Worm (Caenorhabditis elegans) whole organism, L1 larva: ENCODE data around the gene F46C8.8.

Experiments used
- C04F5.9 ChIP-seq: sonication (generic microtip); optimal IDR thresholded peaks from 2 replicates; lab custom pipeline; 2016; ENCODE audit warnings: missing genetic modification characterization, missing compliant biosample characterization
- C34B4.2 ChIP-seq: sonication (generic microtip); optimal IDR thresholded peaks from 2 replicates; lab custom pipeline; 2017; ENCODE audit warnings: mild to moderate bottlenecking, missing genetic modification characterization, missing compliant biosample characterization
- F16B12.6 ChIP-seq: fragments of 150-350 bp; optimal IDR thresholded peaks from 2 replicates; lab custom pipeline; 2014; ENCODE audit warnings: missing biosample characterization, missing genetic modification characterization
- aha-1 ChIP-seq: fragments of 150-350 bp; optimal IDR thresholded peaks from 2 replicates; lab custom pipeline; 2014; ENCODE audit warnings: missing biosample characterization, missing genetic modification characterization
- aly-2 ChIP-seq: fragments of 150-350 bp; optimal IDR thresholded peaks from 2 replicates; lab custom pipeline; 2014; ENCODE audit warnings: missing biosample characterization, missing genetic modification characterization
- blmp-1 ChIP-seq: fragments of 150-350 bp; optimal IDR thresholded peaks from 2 replicates; lab custom pipeline; 2014; ENCODE audit warnings: missing biosample characterization, missing genetic modification characterization
- ceh-82 ChIP-seq, 3 experiments: fragments of 150-350 bp in 1 of 3; sonication (generic microtip) in 2 of 3; optimal IDR thresholded peaks; 2 replicates each; lab custom pipeline; 2014 to 2017; ENCODE audit warnings: missing biosample characterization in 3 of 3, missing genetic modification characterization in 3 of 3
- ceh-88 ChIP-seq: fragments of 200-800 bp; sonication (Bioruptor generic); IDR thresholded peaks from 2 replicates; pipeline ENCODE4 v1.3.6; 2022; ENCODE audit warnings: missing genetic modification characterization, missing compliant biosample characterization
- ceh-90 ChIP-seq: sonication (generic microtip); optimal IDR thresholded peaks from 2 replicates; lab custom pipeline; 2016; ENCODE audit warnings: missing genetic modification characterization, missing compliant biosample characterization
- ces-1 ChIP-seq: fragments of 150-350 bp; optimal IDR thresholded peaks from 2 replicates; lab custom pipeline; 2014; ENCODE audit warnings: missing biosample characterization, missing genetic modification reagents, missing genetic modification characterization
- dsc-1 ChIP-seq: sonication (generic microtip); optimal IDR thresholded peaks from 2 replicates; lab custom pipeline; 2016; ENCODE audit warnings: mild to moderate bottlenecking, missing genetic modification characterization, missing compliant biosample characterization
- efl-1 ChIP-seq, 4 experiments: fragments of 150-350 bp; optimal IDR thresholded peaks in 3 of 4; peaks in 1 of 4; 1 replicate in 1 of 4; 2 replicates in 3 of 4; lab custom pipeline; 2014; ENCODE audit warnings: missing biosample characterization in 2 of 4, missing genetic modification characterization in 2 of 4, missing genetic modification reagents in 2 of 4
- efl-3 ChIP-seq: fragments of 200-800 bp; sonication (Bioruptor generic); optimal IDR thresholded peaks from 2 replicates; lab custom pipeline; 2018; ENCODE audit warnings: mild to moderate bottlenecking, missing genetic modification characterization, missing compliant biosample characterization
- egl-13 ChIP-seq: sonication (generic microtip); optimal IDR thresholded peaks from 2 replicates; lab custom pipeline; 2016; ENCODE audit warnings: missing genotype, missing genetic modification reagents, missing genetic modification characterization, missing compliant biosample characterization
- elt-2 ChIP-seq: sonication (generic microtip); optimal IDR thresholded peaks from 2 replicates; lab custom pipeline; 2016; ENCODE audit warnings: missing genetic modification characterization, mild to moderate bottlenecking, inconsistent platforms, missing compliant biosample characterization, missing genetic modification reagents
- elt-3 ChIP-seq, 6 experiments: fragments of 150-350 bp in 1 of 6; sonication (generic microtip); optimal IDR thresholded peaks; 2 replicates each; lab custom pipeline; 2017 to 2018; ENCODE audit warnings: missing biosample characterization in 6 of 6, missing genetic modification characterization in 6 of 6, inconsistent platforms in 1 of 6
- fkh-10 ChIP-seq: sonication (generic microtip); optimal IDR thresholded peaks from 2 replicates; lab custom pipeline; 2017; ENCODE audit warnings: missing biosample characterization, missing genetic modification reagents, missing genetic modification characterization
- fkh-8 ChIP-seq: sonication (generic microtip); optimal IDR thresholded peaks from 2 replicates; lab custom pipeline; 2016; ENCODE audit warnings: mild to moderate bottlenecking, missing genetic modification characterization, missing compliant biosample characterization
- fos-1 ChIP-seq: fragments of 150-350 bp; optimal IDR thresholded peaks from 2 replicates; lab custom pipeline; 2014; ENCODE audit warnings: missing biosample characterization, missing genetic modification characterization
- grh-1 ChIP-seq: fragments of 200-800 bp; sonication (Bioruptor generic); IDR thresholded peaks from 2 replicates; pipeline ENCODE4 v1.3.6; 2022; ENCODE audit warnings: missing genetic modification reagents, missing genetic modification characterization, missing compliant biosample characterization
- hlh-4 ChIP-seq: sonication (generic microtip); optimal IDR thresholded peaks from 2 replicates; lab custom pipeline; 2016; ENCODE audit warnings: mild to moderate bottlenecking, missing genetic modification characterization, missing compliant biosample characterization
- hpl-2 ChIP-seq: fragments of 150-350 bp; optimal IDR thresholded peaks from 2 replicates; lab custom pipeline; 2014; ENCODE audit warnings: missing biosample characterization, missing genetic modification reagents, missing genetic modification characterization
- irx-1 ChIP-seq: sonication (generic microtip); optimal IDR thresholded peaks from 2 replicates; lab custom pipeline; 2016; ENCODE audit warnings: missing genetic modification characterization, missing compliant biosample characterization
- isw-1 ChIP-seq: fragments of 200-800 bp; sonication (Bioruptor generic); IDR thresholded peaks from 2 replicates; pipeline ENCODE4 v1.3.6; 2022; ENCODE audit warnings: missing genetic modification characterization, missing compliant biosample characterization
- lin-14 ChIP-seq: fragments of 200-800 bp; sonication (Bioruptor generic); optimal IDR thresholded peaks from 2 replicates; lab custom pipeline; 2018; ENCODE audit warnings: mild to moderate bottlenecking, missing genetic modification characterization, moderate library complexity, missing compliant biosample characterization
- lin-15B ChIP-seq: fragments of 150-350 bp; sonication (generic microtip); optimal IDR thresholded peaks from 3 replicates; lab custom pipeline; 2014; ENCODE audit warnings: missing biosample characterization, missing genetic modification characterization
- lin-35 ChIP-seq, 2 experiments: fragments of 150-350 bp; optimal IDR thresholded peaks; 2 replicates each; lab custom pipeline; 2014; ENCODE audit warnings: missing biosample characterization in 2 of 2, missing genetic modification characterization in 2 of 2, missing genetic modification reagents in 2 of 2
- lir-3 ChIP-seq: sonication (generic microtip); optimal IDR thresholded peaks from 2 replicates; lab custom pipeline; 2016; ENCODE audit warnings: mild to moderate bottlenecking, missing genetic modification characterization, moderate library complexity, missing compliant biosample characterization; ENCODE audit not compliant: poor library complexity
- lsy-2 ChIP-seq, 2 experiments: fragments of 150-350 bp; optimal IDR thresholded peaks; 2 replicates each; lab custom pipeline; 2014; ENCODE audit warnings: missing biosample characterization in 2 of 2, missing genetic modification characterization in 2 of 2
- mdl-1 ChIP-seq, 2 experiments: fragments of 150-350 bp; optimal IDR thresholded peaks; 2 replicates each; lab custom pipeline; 2014 to 2017; ENCODE audit warnings: missing biosample characterization in 2 of 2, missing genetic modification characterization in 2 of 2, inconsistent platforms in 1 of 2
- mep-1 ChIP-seq: fragments of 150-350 bp; optimal IDR thresholded peaks from 2 replicates; lab custom pipeline; 2014; ENCODE audit warnings: missing biosample characterization, missing genetic modification characterization
- nhr-19 ChIP-seq: fragments of 200-800 bp; sonication (Bioruptor generic); conservative IDR thresholded peaks from 2 replicates; pipeline ENCODE4 v1.3.6; 2022; ENCODE audit warnings: missing genetic modification characterization, missing compliant biosample characterization
- nhr-20 ChIP-seq: sonication (generic microtip); optimal IDR thresholded peaks from 2 replicates; lab custom pipeline; 2016; ENCODE audit warnings: mild to moderate bottlenecking, missing genetic modification characterization, missing compliant biosample characterization
- nhr-237 ChIP-seq: fragments of 150-350 bp; optimal IDR thresholded peaks from 2 replicates; lab custom pipeline; 2014; ENCODE audit warnings: missing biosample characterization, missing genetic modification characterization
- nhr-71 ChIP-seq: sonication (generic microtip); optimal IDR thresholded peaks from 2 replicates; lab custom pipeline; 2016; ENCODE audit warnings: mild to moderate bottlenecking, missing genetic modification characterization, moderate library complexity, missing compliant biosample characterization
- nhr-76 ChIP-seq: sonication (generic microtip); optimal IDR thresholded peaks from 2 replicates; lab custom pipeline; 2017; ENCODE audit warnings: missing biosample characterization, missing genetic modification characterization
- nhr-77 ChIP-seq: fragments of 150-350 bp; optimal IDR thresholded peaks from 2 replicates; lab custom pipeline; 2014; ENCODE audit warnings: missing biosample characterization, missing genetic modification characterization
- nhr-84 ChIP-seq: sonication (generic microtip); optimal IDR thresholded peaks from 2 replicates; lab custom pipeline; 2017; ENCODE audit warnings: missing biosample characterization, missing genetic modification characterization
- nhr-85 ChIP-seq: sonication (generic microtip); peaks from one replicate; lab custom pipeline; 2016; ENCODE audit warnings: missing genetic modification characterization, inconsistent platforms, missing compliant biosample characterization
- nhr-90 ChIP-seq: sonication (generic microtip); optimal IDR thresholded peaks from 2 replicates; lab custom pipeline; 2016; ENCODE audit warnings: mild to moderate bottlenecking, missing genetic modification characterization, missing compliant biosample characterization; ENCODE audit not compliant: poor library complexity
- pax-3 ChIP-seq: fragments of 200-800 bp; sonication (Bioruptor generic); optimal IDR thresholded peaks from 2 replicates; lab custom pipeline; 2018; ENCODE audit warnings: mild to moderate bottlenecking, missing genetic modification characterization, moderate library complexity, missing compliant biosample characterization
- skn-1 ChIP-seq: fragments of 150-350 bp; optimal IDR thresholded peaks from 2 replicates; lab custom pipeline; 2014; ENCODE audit warnings: missing biosample characterization, missing genetic modification characterization
- snpc-4 ChIP-seq: fragments of 150-350 bp; optimal IDR thresholded peaks from 2 replicates; lab custom pipeline; 2014; ENCODE audit warnings: missing biosample characterization, missing genetic modification characterization
- snu-23 ChIP-seq: sonication (generic microtip); optimal IDR thresholded peaks from 2 replicates; lab custom pipeline; 2016; ENCODE audit warnings: missing genetic modification characterization, missing compliant biosample characterization
- sox-4 ChIP-seq: sonication (generic microtip); optimal IDR thresholded peaks from 2 replicates; lab custom pipeline; 2016; ENCODE audit warnings: missing genetic modification characterization, missing compliant biosample characterization
- swsn-7 ChIP-seq: sonication (generic microtip); optimal IDR thresholded peaks from 2 replicates; lab custom pipeline; 2016; ENCODE audit warnings: missing genetic modification characterization, missing compliant biosample characterization
- tbx-2 ChIP-seq: sonication (generic microtip); optimal IDR thresholded peaks from 2 replicates; lab custom pipeline; 2016; ENCODE audit warnings: missing genetic modification characterization, missing compliant biosample characterization
- tlp-1 ChIP-seq: fragments of 150-350 bp; optimal IDR thresholded peaks from 2 replicates; lab custom pipeline; 2014; ENCODE audit warnings: missing biosample characterization, missing genetic modification characterization
- unc-62 ChIP-seq: fragments of 150-350 bp; optimal IDR thresholded peaks from 2 replicates; lab custom pipeline; 2014; ENCODE audit warnings: missing biosample characterization, missing genetic modification reagents, missing genetic modification characterization
- unc-86 ChIP-seq: sonication (generic microtip); optimal IDR thresholded peaks from 2 replicates; lab custom pipeline; 2016; ENCODE audit warnings: missing genetic modification characterization, missing compliant biosample characterization
- vab-15 ChIP-seq: sonication (generic microtip); optimal IDR thresholded peaks from 2 replicates; lab custom pipeline; 2017; ENCODE audit warnings: missing genotype, mild to moderate bottlenecking, missing genetic modification characterization, missing compliant biosample characterization
- xbp-1 ChIP-seq: sonication (generic microtip); optimal IDR thresholded peaks from 2 replicates; lab custom pipeline; 2016; ENCODE audit warnings: missing genetic modification characterization, missing compliant biosample characterization
- zip-4 ChIP-seq: fragments of 200-800 bp; sonication (Bioruptor generic); optimal IDR thresholded peaks from 2 replicates; lab custom pipeline; 2018; ENCODE audit warnings: mild to moderate bottlenecking, missing genetic modification characterization, moderate library complexity, missing compliant biosample characterization
- ztf-4 ChIP-seq: fragments of 150-350 bp; optimal IDR thresholded peaks from 2 replicates; lab custom pipeline; 2014; ENCODE audit warnings: missing biosample characterization, missing genetic modification characterization

The F46C8.8 gene

DNA sequence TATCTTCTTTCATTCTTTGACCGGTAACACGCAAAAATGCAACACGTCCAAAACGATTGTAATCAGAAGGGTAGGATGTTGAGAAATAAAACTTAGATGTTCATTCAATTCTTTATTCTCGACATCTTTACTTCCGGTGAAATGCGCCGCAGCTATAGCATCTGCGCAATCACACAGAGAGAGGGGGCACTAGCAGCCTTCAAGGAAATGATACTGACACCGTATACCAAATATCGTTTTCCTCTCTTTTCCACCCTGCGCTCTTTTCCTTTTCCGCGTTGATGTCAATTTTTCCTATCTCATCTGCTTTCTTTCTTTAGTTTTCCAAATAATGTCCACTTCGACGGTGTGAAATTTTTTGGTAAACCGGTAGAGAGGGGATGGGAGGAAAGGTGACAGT lies 36.5 kb upstream of the F46C8.8 start:
- 0 out of 2 replicates have a peak, but pooled peaks have one; percentile 4 for TF ChIP-seq nhr-19 (GFP tag; lab: Robert Waterston, UW)
- no peak for TF ChIP-seq skn-1
- TF ChIP-seq nhr-237 (tag; lab: Kevin White, UChicago) = no peak
- no peak for TF ChIP-seq tlp-1
- TF ChIP-seq fkh-8 (tag; lab: Kevin White, UChicago) = no peak
- TF ChIP-seq fkh-10 (GFP tag; lab: Kevin White, UChicago) = no peak
- no peak for TF ChIP-seq C04F5.9 (tag; lab: Kevin White, UChicago)
- peak; percentile 55 for TF ChIP-seq nhr-71 (tag; lab: Kevin White, UChicago)
- no peak for TF ChIP-seq nhr-77 (tag; lab: Kevin White, UChicago)
- no peak for TF ChIP-seq ces-1 (GFP tag; lab: Kevin White, UChicago)
- TF ChIP-seq lir-3 (tag; lab: Kevin White, UChicago) = no peak
- no peak for TF ChIP-seq efl-1 (optimal IDR thresholded peaks at IDR 0.05; lab: Kevin White, UChicago)
- TF ChIP-seq efl-1 (GFP tag; optimal IDR thresholded peaks at IDR 0.05 in 1 of 2; lab: Kevin White, UChicago) = no peak
- TF ChIP-seq nhr-76 = no peak
- TF ChIP-seq irx-1 (tag; lab: Kevin White, UChicago) = no peak
- TF ChIP-seq sox-4 = no peak
- TF ChIP-seq mep-1 (tag; lab: Kevin White, UChicago) = peak; percentile 4
- no peak for TF ChIP-seq isw-1 (GFP tag; lab: Robert Waterston, UW)
- TF ChIP-seq aha-1 (tag; lab: Kevin White, UChicago) = no peak
- no peak for TF ChIP-seq xbp-1
- TF ChIP-seq lin-15B (tag; lab: Kevin White, UChicago) = no peak
- no peak for TF ChIP-seq vab-15
- TF ChIP-seq lin-14 (GFP tag; lab: Kevin White, UChicago) = peak; percentile 78
- TF ChIP-seq ceh-82 (tag; optimal IDR thresholded peaks at IDR 0.05; lab: Kevin White, UChicago) = no peak
- TF ChIP-seq lin-35 (GFP tag; optimal IDR thresholded peaks at IDR 0.05; lab: Kevin White, UChicago) = no peak
- TF ChIP-seq nhr-90 (tag; lab: Kevin White, UChicago) = peak; percentile 27
- TF ChIP-seq dsc-1 = no peak
- no peak for TF ChIP-seq elt-2 (tag; lab: Kevin White, UChicago)
- TF ChIP-seq snpc-4 = no peak
- TF ChIP-seq elt-3 (tag; optimal IDR thresholded peaks at IDR 0.05; lab: Kevin White, UChicago) = peak in 5 of 6 experiments; percentile 13 to 57 (median 50)
- no peak for TF ChIP-seq swsn-7 (tag; lab: Kevin White, UChicago)
- TF ChIP-seq ceh-90 (tag; lab: Kevin White, UChicago) = no peak
- TF ChIP-seq hpl-2 = no peak
- TF ChIP-seq lsy-2 (tag; optimal IDR thresholded peaks at IDR 0.05; lab: Kevin White, UChicago) = peak in 1 of 2 experiments; percentile 39
- TF ChIP-seq nhr-84 = no peak
- TF ChIP-seq ceh-88 (GFP tag; lab: Robert Waterston, UW) = no peak
- no peak for TF ChIP-seq ztf-4 (tag; lab: Kevin White, UChicago)
- no peak for TF ChIP-seq unc-86 (tag; lab: Kevin White, UChicago)
- no peak for TF ChIP-seq zip-4 (GFP tag; lab: Kevin White, UChicago)
- TF ChIP-seq hlh-4 = no peak
- TF ChIP-seq snu-23 (GFP tag; lab: Kevin White, UChicago) = peak; percentile 49
- TF ChIP-seq aly-2 (tag; lab: Kevin White, UChicago) = no peak
- TF ChIP-seq nhr-20 (tag; lab: Kevin White, UChicago) = peak; percentile 36
- peak; percentile 75 for TF ChIP-seq nhr-85
- TF ChIP-seq pax-3 (tag; lab: Kevin White, UChicago) = no peak
- no peak for TF ChIP-seq unc-62 (GFP tag; lab: Kevin White, UChicago)
- no peak for TF ChIP-seq efl-3 (GFP tag; lab: Kevin White, UChicago)
- no peak for TF ChIP-seq fos-1 (tag; lab: Kevin White, UChicago)
- TF ChIP-seq tbx-2 (tag; lab: Kevin White, UChicago) = peak; percentile 48
- no peak for TF ChIP-seq mdl-1 (tag; optimal IDR thresholded peaks at IDR 0.05; lab: Kevin White, UChicago)
- TF ChIP-seq F16B12.6 = no peak
- no peak for TF ChIP-seq grh-1 (GFP tag; lab: Robert Waterston, UW)
- peak; percentile 87 for TF ChIP-seq blmp-1 (tag; lab: Kevin White, UChicago)
- TF ChIP-seq egl-13 = no peak
- no peak for TF ChIP-seq C34B4.2
